Worm (Caenorhabditis elegans) whole organism, L4 larva: ENCODE measurements around the gene C14A11.9.
A peak's percentile ranks its signal among the peaks of the same experiment; 100 is the strongest.

ENCODE experiments used
- D1046.2 ChIP-seq: fragments of 200-800 bp; sonication (Bioruptor generic); IDR thresholded peaks from 2 replicates; pipeline ENCODE4 v1.3.6; 2022; ENCODE audit warnings: missing genetic modification characterization, missing compliant biosample characterization
- T20F7.1 ChIP-seq: fragments of 200-800 bp; sonication (Bioruptor generic); optimal IDR thresholded peaks from 2 replicates; lab custom pipeline; 2018; ENCODE audit warnings: mild to moderate bottlenecking, missing genetic modification characterization, missing compliant biosample characterization
- ZK546.5 ChIP-seq, 2 experiments: sonication (generic microtip); optimal IDR thresholded peaks; 2 replicates each; lab custom pipeline; 2017; ENCODE audit warnings: missing biosample characterization in 2 of 2, missing genetic modification characterization in 2 of 2
- aha-1 ChIP-seq: fragments of 150-350 bp; peaks from one replicate; lab custom pipeline; 2014; ENCODE audit warnings: missing biosample characterization, missing genetic modification characterization
- attf-4 ChIP-seq: sonication (generic microtip); optimal IDR thresholded peaks from 3 replicates; lab custom pipeline; 2017; ENCODE audit warnings: missing biosample characterization, missing genetic modification characterization
- ceh-28 ChIP-seq: fragments of 150-350 bp; optimal IDR thresholded peaks from 2 replicates; lab custom pipeline; 2014; ENCODE audit warnings: missing biosample characterization, missing genetic modification reagents, missing genetic modification characterization
- ceh-32 ChIP-seq: sonication (generic microtip); optimal IDR thresholded peaks from 2 replicates; lab custom pipeline; 2016; ENCODE audit warnings: mild to moderate bottlenecking, missing genetic modification characterization, missing compliant biosample characterization; ENCODE audit not compliant: poor library complexity
- ceh-44 ChIP-seq: fragments of 200-800 bp; sonication (Bioruptor generic); IDR thresholded peaks from 2 replicates; pipeline ENCODE4 v1.3.6; 2022; ENCODE audit warnings: missing genetic modification reagents, missing genetic modification characterization, missing compliant biosample characterization
- cey-2 ChIP-seq: sonication (generic microtip); optimal IDR thresholded peaks from 3 replicates; lab custom pipeline; 2017; ENCODE audit warnings: missing genetic modification characterization, mild to moderate bottlenecking, missing compliant biosample characterization, antibody characterized with exemption, borderline replicate concordance; ENCODE audit not compliant: insufficient read depth
- ctbp-1 ChIP-seq: fragments of 200-800 bp; sonication (Bioruptor generic); IDR thresholded peaks from 2 replicates; pipeline ENCODE4 v1.3.6; 2022; ENCODE audit warnings: missing genetic modification reagents, missing genetic modification characterization, missing compliant biosample characterization
- daf-16 ChIP-seq, 3 experiments: sonication (generic microtip); optimal IDR thresholded peaks; 2 replicates each; lab custom pipeline; 2016 to 2017; ENCODE audit warnings: missing genetic modification characterization in 3 of 3, missing genetic modification reagents in 3 of 3, mild to moderate bottlenecking in 2 of 3, missing compliant biosample characterization in 2 of 3, missing biosample characterization in 1 of 3, moderate library complexity in 1 of 3
- daf-19 ChIP-seq: fragments of 200-800 bp; sonication (Bioruptor generic); conservative IDR thresholded peaks from 2 replicates; pipeline ENCODE4 v1.3.6; 2022; ENCODE audit warnings: missing genetic modification characterization, missing compliant biosample characterization
- daf-8 ChIP-seq: fragments of 200-800 bp; sonication (Bioruptor generic); IDR thresholded peaks from 2 replicates; pipeline ENCODE4 v1.3.6; 2022; ENCODE audit warnings: missing genetic modification characterization, missing compliant biosample characterization
- dmd-8 ChIP-seq: fragments of 200-800 bp; sonication (Bioruptor generic); IDR thresholded peaks from 2 replicates; pipeline ENCODE4 v1.3.6; 2022; ENCODE audit warnings: missing genetic modification characterization, missing compliant biosample characterization
- dpl-1 ChIP-seq: fragments of 150-350 bp; optimal IDR thresholded peaks from 2 replicates; lab custom pipeline; 2014; ENCODE audit warnings: missing biosample characterization, missing genetic modification reagents, missing genetic modification characterization
- dve-1 ChIP-seq: sonication (generic microtip); optimal IDR thresholded peaks from 2 replicates; lab custom pipeline; 2017; ENCODE audit warnings: antibody characterized with exemption, mild to moderate bottlenecking, missing genetic modification characterization, missing compliant biosample characterization; ENCODE audit not compliant: insufficient read depth
- fkh-10 ChIP-seq: fragments of 150-350 bp; optimal IDR thresholded peaks from 2 replicates; lab custom pipeline; 2014; ENCODE audit warnings: missing biosample characterization, missing genetic modification reagents, missing genetic modification characterization
- gei-8 ChIP-seq: fragments of 200-800 bp; sonication (Bioruptor generic); optimal IDR thresholded peaks from 2 replicates; lab custom pipeline; 2018; ENCODE audit warnings: mild to moderate bottlenecking, missing genetic modification characterization, missing compliant biosample characterization
- hlh-30 ChIP-seq: sonication (generic microtip); optimal IDR thresholded peaks from 2 replicates; lab custom pipeline; 2017; ENCODE audit warnings: antibody characterized with exemption, mild to moderate bottlenecking, missing genetic modification characterization, missing compliant biosample characterization; ENCODE audit not compliant: insufficient read depth
- jun-1 ChIP-seq: fragments of 150-350 bp; optimal IDR thresholded peaks from 2 replicates; lab custom pipeline; 2014; ENCODE audit warnings: missing biosample characterization, missing genetic modification reagents, missing genetic modification characterization
- lin-13 ChIP-seq: fragments of 150-350 bp; optimal IDR thresholded peaks from 2 replicates; lab custom pipeline; 2014; ENCODE audit warnings: missing biosample characterization, missing genetic modification reagents, missing genetic modification characterization
- lin-29 ChIP-seq: fragments of 200-800 bp; sonication (Bioruptor generic); IDR thresholded peaks from 2 replicates; pipeline ENCODE4 v1.3.6; 2022; ENCODE audit warnings: missing genetic modification reagents, missing genetic modification characterization, missing compliant biosample characterization
- lsy-2 ChIP-seq, 2 experiments: fragments of 150-350 bp in 1 of 2; sonication (generic microtip) in 1 of 2; optimal IDR thresholded peaks; 2 replicates each; lab custom pipeline; 2014 to 2017; ENCODE audit warnings: missing biosample characterization in 2 of 2, missing genetic modification characterization in 2 of 2
- mdl-1 ChIP-seq, 2 experiments: fragments of 150-350 bp in 1 of 2; sonication (generic microtip) in 1 of 2; optimal IDR thresholded peaks; 2 replicates each; lab custom pipeline; 2014 to 2017; ENCODE audit warnings: missing biosample characterization in 2 of 2, missing genetic modification characterization in 2 of 2
- mep-1 ChIP-seq: fragments of 150-350 bp; sonication (generic microtip); optimal IDR thresholded peaks from 3 replicates; lab custom pipeline; 2014; ENCODE audit warnings: missing biosample characterization, missing genetic modification characterization
- mxl-2 ChIP-seq: fragments of 200-800 bp; sonication (Bioruptor generic); conservative IDR thresholded peaks from 2 replicates; pipeline ENCODE4 v1.3.6; 2022; ENCODE audit warnings: missing genetic modification reagents, missing genetic modification characterization, missing compliant biosample characterization
- nhr-102 ChIP-seq: sonication (generic microtip); optimal IDR thresholded peaks from 2 replicates; lab custom pipeline; 2016; ENCODE audit warnings: mild to moderate bottlenecking, missing genetic modification characterization, moderate library complexity, missing compliant biosample characterization
- nhr-11 ChIP-seq: fragments of 150-350 bp; optimal IDR thresholded peaks from 2 replicates; lab custom pipeline; 2014; ENCODE audit warnings: missing biosample characterization, missing genetic modification characterization
- nhr-111 ChIP-seq: fragments of 200-800 bp; sonication (Bioruptor generic); optimal IDR thresholded peaks from 2 replicates; lab custom pipeline; 2018; ENCODE audit warnings: mild to moderate bottlenecking, missing genetic modification characterization, missing compliant biosample characterization
- nhr-28 ChIP-seq: fragments of 150-350 bp; optimal IDR thresholded peaks from 2 replicates; lab custom pipeline; 2014; ENCODE audit warnings: missing biosample characterization, missing genetic modification characterization
- nhr-42 ChIP-seq: fragments of 200-800 bp; sonication (Bioruptor generic); IDR thresholded peaks from 2 replicates; pipeline ENCODE4 v1.3.6; 2022; ENCODE audit warnings: missing genetic modification characterization, missing compliant biosample characterization
- nhr-48 ChIP-seq: sonication (generic microtip); optimal IDR thresholded peaks from 2 replicates; lab custom pipeline; 2016; ENCODE audit warnings: mild to moderate bottlenecking, missing genetic modification characterization, missing compliant biosample characterization
- nhr-76 ChIP-seq: fragments of 150-350 bp; optimal IDR thresholded peaks from 2 replicates; lab custom pipeline; 2014; ENCODE audit warnings: missing biosample characterization, missing genetic modification characterization
- pha-4 ChIP-seq, 2 experiments: fragments of 150-350 bp in 1 of 2; fragments of 200-800 bp in 1 of 2; sonication (Bioruptor generic) in 1 of 2; IDR thresholded peaks in 1 of 2; optimal IDR thresholded peaks in 1 of 2; 2 replicates each; pipeline versions ENCODE4 v1.3.6 to Lab custom; 2014 to 2022; ENCODE audit warnings: missing genetic modification characterization in 2 of 2, missing genetic modification reagents in 2 of 2, missing biosample characterization in 1 of 2, missing compliant biosample characterization in 1 of 2
- php-3 ChIP-seq: fragments of 200-800 bp; sonication (Bioruptor generic); IDR thresholded peaks from 2 replicates; pipeline ENCODE4 v1.3.6; 2022; ENCODE audit warnings: missing genetic modification reagents, missing genetic modification characterization, missing compliant biosample characterization
- set-16 ChIP-seq: fragments of 200-800 bp; sonication (Bioruptor generic); IDR thresholded peaks from 2 replicates; pipeline ENCODE4 v1.3.6; 2022; ENCODE audit warnings: missing genetic modification reagents, missing genetic modification characterization, missing compliant biosample characterization
- snpc-1.2 ChIP-seq: fragments of 200-800 bp; sonication (Bioruptor generic); IDR thresholded peaks from 2 replicates; pipeline ENCODE4 v1.3.6; 2022; ENCODE audit warnings: missing genetic modification reagents, missing genetic modification characterization, missing compliant biosample characterization
- spr-3 ChIP-seq: fragments of 200-800 bp; sonication (Bioruptor generic); optimal IDR thresholded peaks from 2 replicates; lab custom pipeline; 2018; ENCODE audit warnings: mild to moderate bottlenecking, missing genetic modification characterization, missing compliant biosample characterization
- tra-1 ChIP-seq: fragments of 200-800 bp; sonication (Bioruptor generic); IDR thresholded peaks from 2 replicates; pipeline ENCODE4 v1.3.6; 2022; ENCODE audit warnings: missing genetic modification reagents, missing genetic modification characterization, missing compliant biosample characterization
- unc-62 ChIP-seq, 3 experiments: fragments of 150-350 bp in 1 of 3; sonication (generic microtip); optimal IDR thresholded peaks in 2 of 3; peaks in 1 of 3; 1 replicate in 1 of 3; 2 replicates in 2 of 3; lab custom pipeline; 2014 to 2017; ENCODE audit warnings: missing biosample characterization in 3 of 3, missing genetic modification characterization in 3 of 3, missing genetic modification reagents in 3 of 3, missing genotype in 1 of 3
- vab-7 ChIP-seq: fragments of 200-800 bp; sonication (Bioruptor generic); IDR thresholded peaks from 2 replicates; pipeline ENCODE4 v1.3.6; 2022; ENCODE audit warnings: missing genetic modification reagents, missing genetic modification characterization, missing compliant biosample characterization
- zfp-3 ChIP-seq: fragments of 200-800 bp; sonication (Bioruptor generic); conservative IDR thresholded peaks from 2 replicates; pipeline ENCODE4 v1.3.6; 2022; ENCODE audit warnings: missing genetic modification reagents, missing genetic modification characterization, missing compliant biosample characterization

The C14A11.9 gene

DNA sequence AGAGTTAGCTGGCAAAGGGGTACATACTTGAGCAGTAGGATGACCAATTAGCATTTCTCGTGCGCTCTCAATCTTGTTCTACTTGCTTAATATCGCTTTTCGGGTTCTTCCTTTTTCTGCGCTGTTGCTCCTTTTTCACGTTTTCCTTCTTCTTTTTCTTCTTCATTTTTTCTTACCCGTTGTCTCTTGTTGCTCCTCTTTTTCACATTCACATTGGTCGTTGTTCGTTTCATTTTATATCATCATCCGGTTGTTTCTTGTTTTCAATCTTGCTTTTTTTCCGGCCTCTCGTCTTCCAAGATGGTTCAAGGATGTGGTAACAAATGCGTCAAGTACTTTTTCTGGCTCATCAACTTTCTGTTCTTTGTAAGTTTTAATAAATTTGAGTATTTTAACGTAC, 10.7 kb upstream of the C14A11.9 start, which contains the start of gene tsp-6:
tsp-6 (plus strand) TSS at position 301 of the 400 bp plus-strand sequence.
- TF ChIP-seq nhr-11 (tag; lab: Kevin White, UChicago) (no peak), ceh-32 (no peak), daf-19 (GFP tag; lab: Robert Waterston, UW) (no peak), nhr-42 (GFP tag; lab: Robert Waterston, UW) (no peak), mxl-2 (GFP tag; lab: Robert Waterston, UW) (no peak), lsy-2 (tag; optimal IDR thresholded peaks at IDR 0.05; lab: Kevin White, UChicago) (no peak), nhr-28 (tag; lab: Kevin White, UChicago) (no peak), unc-62 (GFP tag; optimal IDR thresholded peaks at IDR 0.05 in 1 of 2; lab: Kevin White, UChicago) (no peak), unc-62 (tag; optimal IDR thresholded peaks at IDR 0.05; lab: Kevin White, UChicago) (no peak), nhr-102 (tag; lab: Kevin White, UChicago) (no peak), gei-8 (no peak), jun-1 (tag; lab: Kevin White, UChicago) (no peak), php-3 (GFP tag; lab: Robert Waterston, UW) (no peak), ctbp-1 (no peak), nhr-76 (no peak)

ce11 chrX:2819747-2820146, 10.3 kb upstream of the C14A11.9 start:
- TF ChIP-seq ZK546.5 (tag; optimal IDR thresholded peaks at IDR 0.05; lab: Kevin White, UChicago) (no peak), D1046.2 (no peak), aha-1 (tag; lab: Kevin White, UChicago) (peak; percentile 64), nhr-11 (tag; lab: Kevin White, UChicago) (peak; percentile 49), lin-13 (GFP tag; lab: Kevin White, UChicago) (no peak), tra-1 (no peak), nhr-111 (GFP tag; lab: Kevin White, UChicago) (no peak), fkh-10 (GFP tag; lab: Kevin White, UChicago) (peak; percentile 7)

ce11 chrX:2818899-2819298, 9.5 kb upstream of the C14A11.9 start:
- TF ChIP-seq nhr-11 (tag; lab: Kevin White, UChicago) = peak; percentile 35
- no peak for TF ChIP-seq set-16 (GFP tag; lab: Robert Waterston, UW)

ce11 chrX:2814097-2814720, 4.8 kb upstream of the C14A11.9 start, which contains the start of gene C14A11.6:
TSS of gene C14A11.6 (minus strand) at chrX:2814147.
- TF ChIP-seq attf-4 = no peak
- TF ChIP-seq zfp-3 = no peak
- TF ChIP-seq daf-16 (GFP tag; optimal IDR thresholded peaks at IDR 0.05; lab: Kevin White, UChicago) = no peak
- TF ChIP-seq daf-16 (tag; optimal IDR thresholded peaks at IDR 0.05; lab: Kevin White, UChicago) = peak; percentile 18
- TF ChIP-seq spr-3 = no peak
- TF ChIP-seq ceh-44 (GFP tag; lab: Robert Waterston, UW) = no peak
- TF ChIP-seq vab-7 (GFP tag; lab: Robert Waterston, UW) = no peak
- TF ChIP-seq mep-1 = peak; percentile 11
- no peak for TF ChIP-seq snpc-1.2 (GFP tag; lab: Robert Waterston, UW)
- no peak for TF ChIP-seq gei-8
- TF ChIP-seq nhr-111 (GFP tag; lab: Kevin White, UChicago) = no peak
- TF ChIP-seq pha-4 (GFP tag; IDR thresholded peaks at IDR 0.05; lab: Robert Waterston, UW) = no peak
- no peak for TF ChIP-seq pha-4 (tag; optimal IDR thresholded peaks at IDR 0.05; lab: Kevin White, UChicago)
- TF ChIP-seq nhr-48 (tag; lab: Kevin White, UChicago) = no peak
- TF ChIP-seq dpl-1 = no peak
- TF ChIP-seq daf-8 = no peak
- peak; percentile 55 for TF ChIP-seq fkh-10 (GFP tag; lab: Kevin White, UChicago)
- no peak for TF ChIP-seq cey-2 (tag; lab: Kevin White, UChicago)
- peak; percentile 51 for TF ChIP-seq dve-1 (tag; lab: Kevin White, UChicago)
- TF ChIP-seq T20F7.1 (GFP tag; lab: Kevin White, UChicago) = no peak
- peak in 1 of 2 experiments; percentile 19 for TF ChIP-seq mdl-1 (tag; optimal IDR thresholded peaks at IDR 0.05; lab: Kevin White, UChicago)
- no peak for TF ChIP-seq ceh-28 (tag; lab: Kevin White, UChicago)
- no peak for TF ChIP-seq ZK546.5 (tag; optimal IDR thresholded peaks at IDR 0.05; lab: Kevin White, UChicago)
- no peak for TF ChIP-seq lin-29 (GFP tag; lab: Robert Waterston, UW)
- TF ChIP-seq dmd-8 = no peak
- peak; percentile 63 for TF ChIP-seq hlh-30 (tag; lab: Kevin White, UChicago)
- TF ChIP-seq, all 104 proteins: peak for 6
